Fruit fly (Drosophila melanogaster): ENCODE measurements around the gene grp.

DNA sequence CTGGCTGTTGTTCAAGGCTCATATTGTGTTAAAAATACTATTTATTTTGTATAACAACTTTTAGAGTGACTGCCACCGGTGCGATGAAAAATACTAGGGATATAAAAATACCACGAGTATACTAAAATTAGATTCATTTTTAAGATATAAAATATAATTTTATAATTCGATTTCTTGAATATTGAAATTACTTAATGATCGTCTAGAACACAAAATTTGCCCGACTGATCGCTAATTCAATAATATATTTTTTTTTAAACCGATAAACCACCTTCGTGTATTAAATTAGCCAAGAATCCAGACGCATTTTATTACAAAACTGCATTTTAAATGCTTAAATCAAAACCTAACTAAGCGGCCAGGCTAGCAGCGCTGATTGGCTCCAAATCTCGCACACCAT lies 51.1 kb downstream of the grp start, which contains the start of gene CG17996:
- TF ChIP-seq grn (GFP tag; optimal IDR thresholded peaks at IDR 0.05) = no peak
- TF ChIP-seq cwo (GFP tag; optimal IDR thresholded peaks at IDR 0.05) = no peak
- no peak for TF ChIP-seq CG3726 (GFP tag; IDR thresholded peaks at IDR 0.05)
- TF ChIP-seq Abd-B (GFP tag; optimal IDR thresholded peaks at IDR 0.05) = no peak
- TF ChIP-seq Six4 (GFP tag; optimal IDR thresholded peaks at IDR 0.05) = no peak
- no peak for TF ChIP-seq CG12942 (GFP tag; optimal IDR thresholded peaks at IDR 0.05)
- no peak for TF ChIP-seq ap (GFP tag; IDR thresholded peaks at IDR 0.05)
- TF ChIP-seq gro (GFP tag; optimal IDR thresholded peaks at IDR 0.05) = no peak
- TF ChIP-seq Fer1 (GFP tag; optimal IDR thresholded peaks at IDR 0.05) = no peak
- TF ChIP-seq pho (GFP tag; optimal IDR thresholded peaks at IDR 0.05) = no peak
- TF ChIP-seq Taf1 (GFP tag; IDR thresholded peaks at IDR 0.05) = no peak
- TF ChIP-seq crp (GFP tag; optimal IDR thresholded peaks at IDR 0.05) = no peak
- TF ChIP-seq CG9215 (GFP tag; IDR thresholded peaks at IDR 0.05) = no peak
- TF ChIP-seq CG17328 (GFP tag; IDR thresholded peaks at IDR 0.05) = no peak
